Fruit fly (Drosophila melanogaster) S2 (cell line): ENCODE measurements around the gene CG6761.

Experiments
- CG8478 ChIP-seq: fragments of >200 bp; optimal IDR thresholded peaks from 2 replicates; lab custom pipeline; 2018
- CTCF ChIP-seq, 2 experiments: fragments of >200 bp; optimal IDR thresholded peaks; 2 replicates each; lab custom pipeline; 2018

DNA sequence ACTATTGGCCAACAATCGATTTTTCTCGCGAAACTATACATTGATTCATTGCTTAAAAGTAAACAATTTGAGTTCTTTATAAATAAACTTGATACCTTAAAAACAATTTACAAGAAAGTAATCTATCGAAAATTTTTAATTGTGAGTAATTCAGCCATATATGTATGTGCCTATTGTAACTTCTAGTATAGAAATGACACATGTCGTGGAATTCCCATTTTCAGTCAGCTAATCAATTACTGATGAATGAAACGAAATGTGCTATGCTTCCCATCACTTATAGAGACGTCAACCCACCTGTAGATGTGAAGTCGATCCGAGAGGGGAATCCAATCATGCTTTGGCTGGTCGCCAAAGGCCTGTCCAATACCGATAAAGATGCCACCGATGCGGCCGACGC lies 7.8 kb upstream of the CG6761 start:
- no peak for TF ChIP-seq CTCF (optimal IDR thresholded peaks at IDR 0.05; lab: Kevin White, UChicago)
- TF ChIP-seq CG8478 (lab: Kevin White, UChicago): no peak
